Fruit fly (Drosophila melanogaster) S2 (cell line): ENCODE data around the gene ETHR.

Source experiments
- CG8478 ChIP-seq: fragments of >200 bp; optimal IDR thresholded peaks from 2 replicates; lab custom pipeline; 2018
- CTCF ChIP-seq, 2 experiments: fragments of >200 bp; optimal IDR thresholded peaks; 2 replicates each; lab custom pipeline; 2018

ETHR gene

dm6 chr3R:21273427-21274038 is 26.7 kb downstream of the ETHR start, which contains the start of gene CG3308:
Gene CG3308, minus strand, starts transcription at chr3R:21273817.
- peak in 1 of 2 experiments; percentile 8 for TF ChIP-seq CTCF (optimal IDR thresholded peaks at IDR 0.05; lab: Kevin White, UChicago)
- TF ChIP-seq CG8478 (lab: Kevin White, UChicago) = no peak

- no peak for TF ChIP-seq CG8478 (lab: Kevin White, UChicago)
- no peak for TF ChIP-seq CTCF (optimal IDR thresholded peaks at IDR 0.05; lab: Kevin White, UChicago)
Observed at dm6 chr3R:21274870-21275269, 28.1 kb downstream of the ETHR start.

dm6 chr3R:21276111-21276510 is 29.3 kb downstream of the ETHR start, which contains the start of gene CG3301:
Gene CG3301, minus strand, starts transcription at chr3R:21276249.
- no peak for TF ChIP-seq CTCF (optimal IDR thresholded peaks at IDR 0.05; lab: Kevin White, UChicago)
- TF ChIP-seq CG8478 (lab: Kevin White, UChicago) = no peak

dm6 chr3R:21282897-21283296 is 36.1 kb downstream of the ETHR start, which contains the start of gene CG17298:
Gene CG17298, plus strand, starts transcription at chr3R:21283197.
- TF ChIP-seq CG8478 (lab: Kevin White, UChicago) (no peak), CTCF (optimal IDR thresholded peaks at IDR 0.05; lab: Kevin White, UChicago) (no peak)

dm6 chr3R:21288462-21288861 is 41.7 kb downstream of the ETHR start:
- TF ChIP-seq CG8478 (lab: Kevin White, UChicago) (no peak), CTCF (optimal IDR thresholded peaks at IDR 0.05; lab: Kevin White, UChicago) (no peak)

- no peak for TF ChIP-seq CTCF (optimal IDR thresholded peaks at IDR 0.05; lab: Kevin White, UChicago)
- TF ChIP-seq CG8478 (lab: Kevin White, UChicago) = no peak
Observed at dm6 chr3R:21289071-21289613, 42.3 kb downstream of the ETHR start.

dm6 chr3R:21293833-21294232 is 47.0 kb downstream of the ETHR start, which contains the start of gene SIFaR:
Gene SIFaR, minus strand, starts transcription at chr3R:21293998.
- TF ChIP-seq CG8478 (lab: Kevin White, UChicago) = no peak
- TF ChIP-seq CTCF (optimal IDR thresholded peaks at IDR 0.05; lab: Kevin White, UChicago) = no peak

- TF ChIP-seq CG8478 (lab: Kevin White, UChicago) = no peak
- TF ChIP-seq CTCF (optimal IDR thresholded peaks at IDR 0.05; lab: Kevin White, UChicago) = no peak
Observed at dm6 chr3R:21295004-21295403, 48.2 kb downstream of the ETHR start.

dm6 chr3R:21295695-21296037 is 48.9 kb downstream of the ETHR start:
- TF ChIP-seq CTCF (optimal IDR thresholded peaks at IDR 0.05; lab: Kevin White, UChicago) = peak; percentile 88 to 91
- TF ChIP-seq CG8478 (lab: Kevin White, UChicago) = no peak

- TF ChIP-seq CTCF (optimal IDR thresholded peaks at IDR 0.05; lab: Kevin White, UChicago) (no peak), CG8478 (lab: Kevin White, UChicago) (no peak)
Observed at dm6 chr3R:21296038-21296727, 49.4 kb downstream of the ETHR start.

- no peak for TF ChIP-seq CTCF (optimal IDR thresholded peaks at IDR 0.05; lab: Kevin White, UChicago)
- no peak for TF ChIP-seq CG8478 (lab: Kevin White, UChicago)
Observed at dm6 chr3R:21296728-21297386, 50.0 kb downstream of the ETHR start.

dm6 chr3R:21297387-21297956 is 50.7 kb downstream of the ETHR start:
- TF ChIP-seq CTCF (optimal IDR thresholded peaks at IDR 0.05; lab: Kevin White, UChicago) (no peak), CG8478 (lab: Kevin White, UChicago) (no peak)
